Fruit fly (Drosophila melanogaster): Measurements from ENCODE around the gene cyc.

Gene cyc

dm6 chr3L:19815472-19816150 lies at the start of gene cyc (continued):
- TF ChIP-seq unc-4 (GFP tag; IDR thresholded peaks at IDR 0.05; ENCODE audit: partially characterized antibody) (no peak), CG30020 (tag; optimal IDR thresholded peaks at IDR 0.05) (no peak), fd96Cb (tag; optimal IDR thresholded peaks at IDR 0.05) (no peak), HHEX (GFP tag; optimal IDR thresholded peaks at IDR 0.05) (no peak), CG8478 (optimal IDR thresholded peaks at IDR 0.05) (no peak), Bdp1 (GFP tag; optimal IDR thresholded peaks at IDR 0.05) (no peak), B-H2 (GFP tag; optimal IDR thresholded peaks at IDR 0.05) (no peak), wek (GFP tag; optimal IDR thresholded peaks at IDR 0.05) (no peak), CG9215 (GFP tag; IDR thresholded peaks at IDR 0.05) (no peak), CG33213 (GFP tag; optimal IDR thresholded peaks at IDR 0.05) (no peak), sd (tag; optimal IDR thresholded peaks at IDR 0.05) (no peak), CG3281 (GFP tag; optimal IDR thresholded peaks at IDR 0.05) (no peak), BEAF-32 (GFP tag; optimal IDR thresholded peaks at IDR 0.05) (peak; percentile 1), gsb (GFP tag; IDR thresholded peaks at IDR 0.05) (no peak), CG4707 (GFP tag; optimal IDR thresholded peaks at IDR 0.05) (no peak), pum (GFP tag; optimal IDR thresholded peaks at IDR 0.05) (no peak), CG8388 (GFP tag; optimal IDR thresholded peaks at IDR 0.05) (no peak), Adf1 (GFP tag; IDR thresholded peaks at IDR 0.05) (no peak), vvl (GFP tag; IDR thresholded peaks at IDR 0.05) (no peak), ATbp (GFP tag; optimal IDR thresholded peaks at IDR 0.05) (no peak), h (optimal IDR thresholded peaks at IDR 0.05) (no peak), stc (GFP tag; IDR thresholded peaks at IDR 0.05) (no peak), abd-A (tag; optimal IDR thresholded peaks at IDR 0.05) (no peak), CG7745 (tag; optimal IDR thresholded peaks at IDR 0.05) (no peak), cwo (GFP tag; optimal IDR thresholded peaks at IDR 0.05) (no peak), ro (GFP tag; IDR thresholded peaks at IDR 0.05) (no peak), Taf1 (GFP tag; IDR thresholded peaks at IDR 0.05) (no peak), CG5180 (GFP tag; optimal IDR thresholded peaks at IDR 0.05) (peak; percentile 21), CG8359 (GFP tag; optimal IDR thresholded peaks at IDR 0.05; ENCODE audit: borderline replicate concordance) (no peak), gcm2 (GFP tag; optimal IDR thresholded peaks at IDR 0.05) (no peak), ems (GFP tag; optimal IDR thresholded peaks at IDR 0.05) (no peak), CG14014 (GFP tag; IDR thresholded peaks at IDR 0.05) (no peak), CG16863 (GFP tag; optimal IDR thresholded peaks at IDR 0.05) (no peak), al (GFP tag; IDR thresholded peaks at IDR 0.05) (no peak), CG33557 (GFP tag; optimal IDR thresholded peaks at IDR 0.05) (no peak), CG7357 (GFP tag; IDR thresholded peaks at IDR 0.05) (no peak), CG4820 (GFP tag; optimal IDR thresholded peaks at IDR 0.05) (no peak), CG10565 (GFP tag; optimal IDR thresholded peaks at IDR 0.05) (no peak), CG31224 (GFP tag; IDR thresholded peaks at IDR 0.05) (no peak), CG11560 (tag; IDR thresholded peaks at IDR 0.05) (no peak), jigr1 (GFP tag; IDR thresholded peaks at IDR 0.05) (no peak), HLHmδ (GFP tag; optimal IDR thresholded peaks at IDR 0.05) (no peak), HLH4C (GFP tag; IDR thresholded peaks at IDR 0.05; ENCODE audit: partially characterized antibody) (no peak), Kr (GFP tag; optimal IDR thresholded peaks at IDR 0.05) (no peak), Dip3 (GFP tag; optimal IDR thresholded peaks at IDR 0.05) (no peak), Vsx1 (GFP tag; optimal IDR thresholded peaks at IDR 0.05) (no peak), Atf3 (GFP tag; optimal IDR thresholded peaks at IDR 0.05) (no peak), CG15479 (GFP tag; optimal IDR thresholded peaks at IDR 0.05) (no peak), CG5953 (GFP tag; IDR thresholded peaks at IDR 0.05) (no peak), nau (GFP tag; optimal IDR thresholded peaks at IDR 0.05) (no peak), klu (GFP tag; IDR thresholded peaks at IDR 0.05) (no peak)
